Worm (Caenorhabditis elegans): ENCODE measurements around the gene slrp-1.

The slrp-1 gene

ce11 chrV:13580696-13581095 lies 15.0 kb downstream of the slrp-1 start, which contains the start of gene C50B8.5:
C50B8.5 (plus strand) TSS chrV:13580968.
- TF ChIP-seq rbr-2 (tag; optimal IDR thresholded peaks at IDR 0.05) (no peak), nhr-237 (tag; optimal IDR thresholded peaks at IDR 0.05) (no peak), hlh-30 (tag; optimal IDR thresholded peaks at IDR 0.05; ENCODE audit: insufficient read depth) (no peak), lin-29 (GFP tag; IDR thresholded peaks at IDR 0.05) (no peak), Y75B8A.6 (GFP tag; IDR thresholded peaks at IDR 0.05) (no peak), saeg-2 (GFP tag; IDR thresholded peaks at IDR 0.05) (no peak), nhr-25 (tag; optimal IDR thresholded peaks at IDR 0.05; ENCODE audit: borderline replicate concordance, insufficient read depth) (no peak), ceh-28 (tag; optimal IDR thresholded peaks at IDR 0.05) (no peak), gei-8 (GFP tag; optimal IDR thresholded peaks at IDR 0.05) (no peak), ama-1 (optimal IDR thresholded peaks at IDR 0.05) (no peak), daf-16 (GFP tag; optimal IDR thresholded peaks at IDR 0.05) (no peak), daf-16 (tag; optimal IDR thresholded peaks at IDR 0.05) (peak; percentile 70), set-16 (GFP tag; IDR thresholded peaks at IDR 0.05) (no peak), zip-2 (tag; optimal IDR thresholded peaks at IDR 0.05) (no peak), duxl-1 (tag; optimal IDR thresholded peaks at IDR 0.05; ENCODE audit: poor library complexity) (peak; percentile 0), fkh-10 (GFP tag; optimal IDR thresholded peaks at IDR 0.05) (no peak), tag-97 (GFP tag; IDR thresholded peaks at IDR 0.05) (no peak), Y105C5A.15 (GFP tag; IDR thresholded peaks at IDR 0.05) (no peak), ces-1 (GFP tag; optimal IDR thresholded peaks at IDR 0.05) (no peak), ctbp-1 (GFP tag; IDR thresholded peaks at IDR 0.05) (no peak), hmg-1.1 (GFP tag; IDR thresholded peaks at IDR 0.05) (no peak), hlh-11 (tag; optimal IDR thresholded peaks at IDR 0.05) (no peak), daf-19 (GFP tag; conservative IDR thresholded peaks at IDR 0.05) (no peak), snpc-1.2 (GFP tag; IDR thresholded peaks at IDR 0.05) (no peak), unc-62 (GFP tag; optimal IDR thresholded peaks at IDR 0.05 in 1 of 2) (peak in 1 of 2 experiments; percentile 85), unc-62 (tag; optimal IDR thresholded peaks at IDR 0.05) (no peak), skn-1 (tag; optimal IDR thresholded peaks at IDR 0.05) (no peak), mep-1 (tag; optimal IDR thresholded peaks at IDR 0.05) (peak; percentile 8), vab-7 (GFP tag; IDR thresholded peaks at IDR 0.05) (no peak), F44E2.7 (GFP tag; IDR thresholded peaks at IDR 0.05) (no peak), ZK546.5 (tag; optimal IDR thresholded peaks at IDR 0.05) (no peak), nhr-11 (tag; optimal IDR thresholded peaks at IDR 0.05) (no peak), ztf-11 (tag; optimal IDR thresholded peaks at IDR 0.05) (no peak), nhr-111 (GFP tag; optimal IDR thresholded peaks at IDR 0.05) (no peak), hif-1 (tag; optimal IDR thresholded peaks at IDR 0.05) (no peak), madf-9 (GFP tag; conservative IDR thresholded peaks at IDR 0.05) (no peak), mes-2 (tag; optimal IDR thresholded peaks at IDR 0.05; ENCODE audit: poor library complexity, severe bottlenecking) (peak; percentile 53), sdz-12 (GFP tag; optimal IDR thresholded peaks at IDR 0.05) (no peak), ceh-44 (GFP tag; IDR thresholded peaks at IDR 0.05) (no peak), ceh-20 (GFP tag; IDR thresholded peaks at IDR 0.05) (no peak), zip-11 (GFP tag; IDR thresholded peaks at IDR 0.05) (no peak), attf-4 (tag; optimal IDR thresholded peaks at IDR 0.05) (no peak), madf-5 (GFP tag; IDR thresholded peaks at IDR 0.05) (no peak), php-3 (GFP tag; IDR thresholded peaks at IDR 0.05) (no peak), ceh-82 (tag; optimal IDR thresholded peaks at IDR 0.05) (no peak), lin-15B (tag; optimal IDR thresholded peaks at IDR 0.05) (no peak), nhr-76 (tag; optimal IDR thresholded peaks at IDR 0.05) (no peak), R02D3.7 (tag; optimal IDR thresholded peaks at IDR 0.05) (no peak), spr-3 (GFP tag; optimal IDR thresholded peaks at IDR 0.05) (no peak), zfp-2 (tag; optimal IDR thresholded peaks at IDR 0.05) (no peak), pqm-1 (tag; optimal IDR thresholded peaks at IDR 0.05) (peak; percentile 63), mxl-3 (GFP tag; optimal IDR thresholded peaks at IDR 0.05) (no peak)
